Fruit fly (Drosophila melanogaster) whole organism, embryonic: ENCODE data around the gene ZnT63C.

Source experiments
- Abd-B ChIP-seq: fragments of 200-800 bp; sonication (Bioruptor generic); optimal IDR thresholded peaks from 2 replicates; lab custom pipeline; 2018; ENCODE audit warnings: missing biosample characterization, mild to moderate bottlenecking, missing genetic modification characterization, moderate library complexity
- Antp ChIP-seq: fragments of 200-800 bp; sonication (Bioruptor generic); optimal IDR thresholded peaks from 3 replicates; lab custom pipeline; 2016; ENCODE audit warnings: missing biosample characterization, missing genetic modification characterization
- B-H1 ChIP-seq: fragments of 200-800 bp; sonication (Bioruptor generic); IDR thresholded peaks from 3 replicates; pipeline ENCODE4 v1.3.6; 2022; ENCODE audit warnings: missing biosample characterization, missing genetic modification characterization
- BEAF-32 ChIP-seq: fragments of 200-800 bp; sonication (Bioruptor generic); optimal IDR thresholded peaks from 3 replicates; lab custom pipeline; 2017; ENCODE audit warnings: missing biosample characterization, missing genetic modification characterization, mild to moderate bottlenecking, moderate library complexity, missing genetic modification reagents
- C15 ChIP-seq: fragments of 200-800 bp; sonication (Bioruptor generic); IDR thresholded peaks from 3 replicates; pipeline ENCODE4 v1.3.6; 2022; ENCODE audit warnings: missing biosample characterization, missing genetic modification characterization
- CG10431 ChIP-seq: fragments of 200-800 bp; sonication (Bioruptor generic); optimal IDR thresholded peaks from 3 replicates; lab custom pipeline; 2018; ENCODE audit warnings: missing biosample characterization, mild to moderate bottlenecking, missing genetic modification characterization
- CG11456 ChIP-seq: fragments of 200-800 bp; sonication (Bioruptor generic); IDR thresholded peaks from 3 replicates; pipeline ENCODE4 v1.3.6; 2022; ENCODE audit warnings: missing biosample characterization, missing genetic modification characterization
- CG12219 ChIP-seq: fragments of 200-800 bp; sonication (Bioruptor generic); optimal IDR thresholded peaks from 3 replicates; lab custom pipeline; 2018; ENCODE audit warnings: missing biosample characterization, mild to moderate bottlenecking, missing genetic modification characterization
- CG12744 ChIP-seq: fragments of 200-800 bp; sonication (Bioruptor generic); optimal IDR thresholded peaks from 2 replicates; lab custom pipeline; 2016; ENCODE audit warnings: missing biosample characterization, missing genetic modification characterization
- CG14860 ChIP-seq: fragments of 200-800 bp; sonication (Bioruptor generic); IDR thresholded peaks from 3 replicates; pipeline ENCODE4 v1.3.6; 2022; ENCODE audit warnings: missing biosample characterization, missing genetic modification characterization; ENCODE audit not compliant: partially characterized antibody
- CG15514 ChIP-seq: fragments of 200-800 bp; sonication (Bioruptor generic); optimal IDR thresholded peaks from 3 replicates; lab custom pipeline; 2017; ENCODE audit warnings: missing biosample characterization, missing genetic modification characterization, mild to moderate bottlenecking, moderate library complexity, missing genetic modification reagents
- CG1603 ChIP-seq: fragments of 200-800 bp; sonication (Bioruptor generic); optimal IDR thresholded peaks from 2 replicates; lab custom pipeline; 2019; ENCODE audit warnings: missing biosample characterization, mild to moderate bottlenecking, missing genetic modification characterization, moderate library complexity
- CG16779 ChIP-seq: fragments of 200-800 bp; sonication (Bioruptor generic); IDR thresholded peaks from 2 replicates; pipeline ENCODE4 v1.3.6; 2022; ENCODE audit warnings: missing biosample characterization, missing genetic modification characterization
- CG33557 ChIP-seq: fragments of 200-800 bp; sonication (Bioruptor generic); optimal IDR thresholded peaks from 2 replicates; lab custom pipeline; 2019; ENCODE audit warnings: missing biosample characterization, mild to moderate bottlenecking, missing genetic modification characterization, moderate library complexity
- CG34422 ChIP-seq: fragments of 200-800 bp; sonication (Bioruptor generic); IDR thresholded peaks from 3 replicates; pipeline ENCODE4 v1.3.6; 2022; ENCODE audit warnings: missing biosample characterization, missing genetic modification characterization
- CG3726 ChIP-seq: fragments of 200-800 bp; sonication (Bioruptor generic); IDR thresholded peaks from 3 replicates; pipeline ENCODE4, ENCODE4 v1.3.6; 2022; ENCODE audit warnings: missing biosample characterization, missing genetic modification characterization
- CG4730 ChIP-seq: fragments of 200-800 bp; sonication (Bioruptor generic); IDR thresholded peaks from 2 replicates; pipeline ENCODE4 v1.3.6; 2022; ENCODE audit warnings: missing biosample characterization, missing genetic modification characterization
- CG6765 ChIP-seq: fragments of 200-800 bp; sonication (Bioruptor generic); optimal IDR thresholded peaks from 3 replicates; lab custom pipeline; 2017; ENCODE audit warnings: missing biosample characterization, mild to moderate bottlenecking, missing genetic modification characterization
- CG7928 ChIP-seq: fragments of 200-800 bp; sonication (Bioruptor generic); optimal IDR thresholded peaks from 2 replicates; lab custom pipeline; 2017; ENCODE audit warnings: missing biosample characterization, mild to moderate bottlenecking, missing genetic modification characterization
- CG7987 ChIP-seq: fragments of 200-800 bp; sonication (Bioruptor generic); optimal IDR thresholded peaks from 2 replicates; lab custom pipeline; 2018; ENCODE audit warnings: missing biosample characterization, mild to moderate bottlenecking, missing genetic modification characterization, moderate library complexity
- CkIIα-i1 ChIP-seq: fragments of 200-800 bp; sonication (Bioruptor generic); IDR thresholded peaks from 2 replicates; pipeline ENCODE4 v1.3.6; 2022; ENCODE audit warnings: missing biosample characterization, missing genetic modification characterization
- D ChIP-seq, 2 experiments: fragments of 200-800 bp in 1 of 2; fragments of >200 bp in 1 of 2; sonication (Bioruptor generic) in 1 of 2; optimal IDR thresholded peaks; 2 replicates in 1 of 2; 3 replicates in 1 of 2; lab custom pipeline; 2017; ENCODE audit warnings: mild to moderate bottlenecking in 1 of 2, missing biosample characterization in 1 of 2, missing genetic modification characterization in 1 of 2, missing genetic modification reagents in 1 of 2
- Doc2 ChIP-seq: fragments of 200-800 bp; sonication (Bioruptor generic); IDR thresholded peaks from 2 replicates; pipeline ENCODE4 v1.3.6; 2022; ENCODE audit warnings: missing biosample characterization, missing genetic modification characterization
- Fer2 ChIP-seq: fragments of 200-800 bp; sonication (Bioruptor generic); optimal IDR thresholded peaks from 2 replicates; lab custom pipeline; 2018; ENCODE audit warnings: missing biosample characterization, mild to moderate bottlenecking, missing genetic modification characterization, moderate library complexity
- HHEX ChIP-seq: fragments of 200-800 bp; sonication (Bioruptor generic); optimal IDR thresholded peaks from 3 replicates; lab custom pipeline; 2017; ENCODE audit warnings: missing biosample characterization, mild to moderate bottlenecking, missing genetic modification characterization, missing genetic modification reagents
- HLH4C ChIP-seq: fragments of 200-800 bp; sonication (Bioruptor generic); IDR thresholded peaks from 3 replicates; pipeline ENCODE4 v1.3.6; 2022; ENCODE audit warnings: missing biosample characterization, missing genetic modification characterization; ENCODE audit not compliant: partially characterized antibody
- HmgZ ChIP-seq: fragments of 200-800 bp; sonication (Bioruptor generic); optimal IDR thresholded peaks from 2 replicates; lab custom pipeline; 2018; ENCODE audit warnings: missing biosample characterization, mild to moderate bottlenecking, missing genetic modification characterization
- Kr ChIP-seq: fragments of 200-800 bp; sonication (Bioruptor generic); optimal IDR thresholded peaks from 2 replicates; lab custom pipeline; 2017; ENCODE audit warnings: missing biosample characterization, mild to moderate bottlenecking, missing genetic modification characterization
- Pdp1 ChIP-seq, 2 experiments: fragments of 200-800 bp; sonication (Bioruptor generic); optimal IDR thresholded peaks; 3 replicates each; lab custom pipeline; 2016; ENCODE audit warnings: missing biosample characterization in 2 of 2, missing genetic modification characterization in 2 of 2, mild to moderate bottlenecking in 1 of 2, moderate library complexity in 1 of 2
- Poxn ChIP-seq: fragments of 200-800 bp; sonication (Bioruptor generic); IDR thresholded peaks from 2 replicates; pipeline ENCODE4 v1.3.6; 2022; ENCODE audit warnings: missing biosample characterization, missing genetic modification characterization
- TFAM ChIP-seq: fragments of 200-800 bp; sonication (Bioruptor generic); optimal IDR thresholded peaks from 2 replicates; lab custom pipeline; 2017; ENCODE audit warnings: missing biosample characterization, missing genetic modification characterization, inconsistent platforms
- Taf1 ChIP-seq: fragments of 200-800 bp; sonication (Bioruptor generic); IDR thresholded peaks from 2 replicates; pipeline ENCODE4 v1.3.6; 2022; ENCODE audit warnings: missing biosample characterization, missing genetic modification characterization
- Trl ChIP-seq, 3 experiments: fragments of >200 bp in 2 of 3; fragments of 200-800 bp in 1 of 3; sonication (Bioruptor generic) in 1 of 3; optimal IDR thresholded peaks; 2 replicates in 1 of 3; 3 replicates in 2 of 3; lab custom pipeline; 2016 to 2017; ENCODE audit warnings: missing biosample characterization in 1 of 3, missing genetic modification characterization in 1 of 3
- cato ChIP-seq: fragments of 200-800 bp; sonication (Bioruptor generic); optimal IDR thresholded peaks from 2 replicates; lab custom pipeline; 2016; ENCODE audit warnings: missing biosample characterization, missing genetic modification characterization, borderline replicate concordance
- cg ChIP-seq: fragments of 200-800 bp; sonication (Bioruptor generic); optimal IDR thresholded peaks from 3 replicates; lab custom pipeline; 2019; ENCODE audit warnings: missing biosample characterization, mild to moderate bottlenecking, missing genetic modification characterization, moderate library complexity
- chif ChIP-seq, 2 experiments: fragments of 200-800 bp; sonication (Bioruptor generic); optimal IDR thresholded peaks; 3 replicates each; lab custom pipeline; 2016; ENCODE audit warnings: missing biosample characterization in 2 of 2, missing genetic modification characterization in 2 of 2
- chm ChIP-seq: fragments of 200-800 bp; sonication (Bioruptor generic); IDR thresholded peaks from 2 replicates; pipeline ENCODE4 v1.3.6; 2022; ENCODE audit warnings: missing biosample characterization, missing genetic modification characterization
- fru ChIP-seq: fragments of >200 bp; optimal IDR thresholded peaks from 2 replicates; lab custom pipeline; 2017
- gt ChIP-seq: fragments of 200-800 bp; sonication (Bioruptor generic); IDR thresholded peaks from 2 replicates; pipeline ENCODE4 v1.3.6; 2022; ENCODE audit warnings: missing biosample characterization, missing genetic modification characterization
- lbe ChIP-seq: fragments of 200-800 bp; sonication (Bioruptor generic); optimal IDR thresholded peaks from 2 replicates; lab custom pipeline; 2016; ENCODE audit warnings: missing biosample characterization, mild to moderate bottlenecking, missing genetic modification characterization
- lilli ChIP-seq: fragments of 200-800 bp; sonication (Bioruptor generic); optimal IDR thresholded peaks from 3 replicates; lab custom pipeline; 2016; ENCODE audit warnings: missing biosample characterization, missing genetic modification characterization
- luna ChIP-seq: fragments of 200-800 bp; sonication (Bioruptor generic); optimal IDR thresholded peaks from 2 replicates; lab custom pipeline; 2016; ENCODE audit warnings: missing biosample characterization, missing genetic modification characterization
- peb ChIP-seq: fragments of 200-800 bp; sonication (Bioruptor generic); IDR thresholded peaks from 2 replicates; pipeline ENCODE4 v1.3.6; 2022; ENCODE audit warnings: missing biosample characterization, missing genetic modification characterization
- sd ChIP-seq: fragments of 200-800 bp; sonication (Bioruptor generic); optimal IDR thresholded peaks from 3 replicates; lab custom pipeline; 2018; ENCODE audit warnings: missing biosample characterization, mild to moderate bottlenecking, missing genetic modification characterization, moderate library complexity
- slou ChIP-seq: fragments of 200-800 bp; sonication (Bioruptor generic); optimal IDR thresholded peaks from 3 replicates; lab custom pipeline; 2016; ENCODE audit warnings: missing biosample characterization, missing genetic modification characterization
- tio ChIP-seq: fragments of 200-800 bp; sonication (Bioruptor generic); optimal IDR thresholded peaks from 2 replicates; lab custom pipeline; 2017; ENCODE audit warnings: missing biosample characterization, missing genetic modification characterization, inconsistent platforms
- vfl ChIP-seq: fragments of 200-800 bp; sonication (Bioruptor generic); optimal IDR thresholded peaks from 2 replicates; lab custom pipeline; 2016; ENCODE audit warnings: missing biosample characterization, missing genetic modification characterization
- zen ChIP-seq: fragments of 200-800 bp; sonication (Bioruptor generic); optimal IDR thresholded peaks from 3 replicates; lab custom pipeline; 2018; ENCODE audit warnings: missing biosample characterization, mild to moderate bottlenecking, missing genetic modification characterization, moderate library complexity

ZnT63C gene

DNA sequence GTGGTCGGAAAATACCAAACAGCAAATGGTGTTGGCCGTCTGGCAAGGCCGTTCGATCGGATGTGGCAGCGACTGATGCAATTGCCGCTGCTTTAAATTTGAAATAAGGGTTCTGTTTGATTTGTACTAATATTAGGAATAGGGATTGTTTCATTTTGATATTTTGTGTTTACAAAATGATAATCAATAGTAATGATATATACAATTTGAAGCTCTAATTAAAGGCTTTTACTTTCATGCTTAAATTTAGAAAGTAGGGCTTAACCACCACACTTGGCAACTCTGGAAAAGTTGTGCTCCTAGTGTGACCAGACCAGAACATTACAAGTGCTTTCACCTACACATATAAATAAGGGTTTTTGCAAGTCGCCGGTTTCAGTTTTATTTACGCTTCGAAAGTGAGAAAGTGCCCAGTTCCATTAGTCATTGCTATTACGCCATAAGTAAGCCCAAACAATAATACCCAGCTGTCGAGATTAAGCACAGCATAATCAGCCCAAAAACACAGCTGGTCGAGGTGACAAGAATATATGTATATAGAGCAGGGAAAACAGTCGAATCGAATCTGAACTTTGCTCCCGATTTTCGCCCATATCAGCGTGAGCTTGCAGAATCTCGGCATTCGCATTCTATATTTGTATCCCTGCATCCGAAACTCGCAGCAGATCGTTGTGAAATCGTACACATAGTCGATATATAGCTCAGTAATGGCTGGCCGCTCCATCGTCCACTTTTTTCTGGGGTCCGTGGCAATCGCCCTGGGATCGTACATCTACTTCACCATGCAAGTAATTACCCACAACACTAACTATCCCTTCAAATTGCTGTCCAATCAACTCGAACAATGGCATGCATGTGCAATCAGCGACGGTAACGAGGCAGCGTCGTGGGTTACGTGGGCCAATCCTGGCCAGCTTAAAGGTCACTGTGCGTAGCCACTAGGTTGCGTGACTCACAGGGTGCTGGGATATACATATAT, 22.7 kb downstream of the ZnT63C start, which contains the start of gene Gtpx (continued):
- TF ChIP-seq CG4730: no peak
- TF ChIP-seq cato: no peak
- 0 out of 3 replicates have a peak, but pooled peaks have one; percentile 20 for TF ChIP-seq CG34422 (GFP tag; lab: Robert Waterston, UW)
- peak; percentile 3 for TF ChIP-seq zen (tag; lab: Kevin White, UChicago)
- TF ChIP-seq TFAM (GFP tag; lab: Kevin White, UChicago): no peak
- TF ChIP-seq CG7987 (GFP tag; lab: Kevin White, UChicago): no peak
- no peak for TF ChIP-seq CkIIα-i1 (GFP tag; lab: Robert Waterston, UW)
- TF ChIP-seq CG14860 (GFP tag; lab: Robert Waterston, UW): no peak
- no peak for TF ChIP-seq CG10431
- no peak for TF ChIP-seq CG3726 (GFP tag; lab: Robert Waterston, UW)
- TF ChIP-seq peb (GFP tag; lab: Robert Waterston, UW): no peak
- no peak for TF ChIP-seq HLH4C
- no peak for TF ChIP-seq CG16779 (GFP tag; lab: Robert Waterston, UW)
- no peak for TF ChIP-seq HHEX (GFP tag; lab: Kevin White, UChicago)
- no peak for TF ChIP-seq tio
- TF ChIP-seq CG12744: peak; percentile 7
- TF ChIP-seq BEAF-32 (GFP tag; lab: Kevin White, UChicago): peak; percentile 69
- no peak for TF ChIP-seq gt
- no peak for TF ChIP-seq CG12219
- peak; percentile 76 for TF ChIP-seq Abd-B (GFP tag; lab: Kevin White, UChicago)
- TF ChIP-seq cg (GFP tag; lab: Kevin White, UChicago): peak; percentile 71
- TF ChIP-seq Fer2 (tag; lab: Kevin White, UChicago): no peak
- peak; percentile 66 for TF ChIP-seq lilli (GFP tag; lab: Kevin White, UChicago)
- peak; percentile 27 for TF ChIP-seq Antp (GFP tag; lab: Kevin White, UChicago)
- TF ChIP-seq lbe (GFP tag; lab: Kevin White, UChicago): peak; percentile 35
- no peak for TF ChIP-seq D (optimal IDR thresholded peaks at IDR 0.05; lab: Kevin White, UChicago)
- no peak for TF ChIP-seq D (GFP tag; optimal IDR thresholded peaks at IDR 0.05; lab: Kevin White, UChicago)
- no peak for TF ChIP-seq CG6765 (GFP tag; lab: Kevin White, UChicago)
- TF ChIP-seq chm (GFP tag; lab: Robert Waterston, UW): no peak
- peak; percentile 58 for TF ChIP-seq HmgZ (tag; lab: Kevin White, UChicago)
- peak; percentile 9 for TF ChIP-seq vfl
- no peak for TF ChIP-seq fru (lab: Kevin White, UChicago)
- TF ChIP-seq CG15514 (GFP tag; lab: Kevin White, UChicago): peak; percentile 63
- TF ChIP-seq slou (GFP tag; lab: Kevin White, UChicago): no peak
- no peak for TF ChIP-seq C15 (GFP tag; lab: Robert Waterston, UW)
- TF ChIP-seq B-H1 (GFP tag; lab: Robert Waterston, UW): no peak
- TF ChIP-seq CG7928 (GFP tag; lab: Kevin White, UChicago): no peak
- TF ChIP-seq Pdp1 (GFP tag; optimal IDR thresholded peaks at IDR 0.05; lab: Kevin White, UChicago): peak; percentile 55 to 81
- no peak for TF ChIP-seq sd (tag; lab: Kevin White, UChicago)
- TF ChIP-seq Doc2: no peak
- no peak for TF ChIP-seq Kr (GFP tag; lab: Kevin White, UChicago)
- TF ChIP-seq Taf1 (GFP tag; lab: Robert Waterston, UW): no peak
- TF ChIP-seq CG33557 (GFP tag; lab: Kevin White, UChicago): no peak
- TF ChIP-seq luna (GFP tag; lab: Kevin White, UChicago): no peak
- no peak for TF ChIP-seq Poxn (GFP tag; lab: Robert Waterston, UW)
- TF ChIP-seq CG11456 (GFP tag; lab: Robert Waterston, UW): no peak
- TF ChIP-seq CG1603 (tag; lab: Kevin White, UChicago): peak; percentile 54
- peak in 1 of 2 experiments; percentile 37 for TF ChIP-seq chif (GFP tag; optimal IDR thresholded peaks at IDR 0.05; lab: Kevin White, UChicago)
- TF ChIP-seq Trl (optimal IDR thresholded peaks at IDR 0.05; lab: Kevin White, UChicago): peak in 1 of 2 experiments; percentile 6
- TF ChIP-seq Trl (GFP tag; optimal IDR thresholded peaks at IDR 0.05; lab: Kevin White, UChicago): peak; percentile 29
